Worm (Caenorhabditis elegans) whole organism, midembryonic: ENCODE results near the gene tsen-34.

ENCODE experiments used
- T22C8.4 ChIP-seq: fragments of 200-800 bp; sonication (Bioruptor generic); IDR thresholded peaks from 2 replicates; pipeline ENCODE4 v1.3.6; 2022; ENCODE audit warnings: missing genetic modification characterization, missing compliant biosample characterization
- cog-1 ChIP-seq: sonication (generic microtip); optimal IDR thresholded peaks from 2 replicates; lab custom pipeline; 2016; ENCODE audit warnings: missing genetic modification characterization, missing compliant biosample characterization
- flt-1 ChIP-seq: fragments of 200-800 bp; sonication (Bioruptor generic); IDR thresholded peaks from 2 replicates; pipeline ENCODE4 v1.3.6; 2022; ENCODE audit warnings: missing genetic modification characterization, missing compliant biosample characterization
- klf-2 ChIP-seq: fragments of 200-800 bp; sonication (Bioruptor generic); conservative IDR thresholded peaks from 2 replicates; pipeline ENCODE4 v1.3.6; 2022; ENCODE audit warnings: missing genetic modification reagents, missing genetic modification characterization, missing compliant biosample characterization
- ref-1 ChIP-seq: fragments of 200-800 bp; sonication (Bioruptor generic); conservative IDR thresholded peaks from 2 replicates; pipeline ENCODE4 v1.3.6; 2022; ENCODE audit warnings: missing genetic modification reagents, missing genetic modification characterization, missing compliant biosample characterization
- tab-1 ChIP-seq: fragments of 200-800 bp; sonication (Bioruptor generic); IDR thresholded peaks from 2 replicates; pipeline ENCODE4 v1.3.6; 2022; ENCODE audit warnings: missing genetic modification characterization, missing compliant biosample characterization
- ztf-23 ChIP-seq: fragments of 200-800 bp; sonication (Bioruptor generic); IDR thresholded peaks from 2 replicates; pipeline ENCODE4 v1.3.6; 2022; ENCODE audit warnings: missing genetic modification reagents, missing genetic modification characterization, missing compliant biosample characterization

DNA sequence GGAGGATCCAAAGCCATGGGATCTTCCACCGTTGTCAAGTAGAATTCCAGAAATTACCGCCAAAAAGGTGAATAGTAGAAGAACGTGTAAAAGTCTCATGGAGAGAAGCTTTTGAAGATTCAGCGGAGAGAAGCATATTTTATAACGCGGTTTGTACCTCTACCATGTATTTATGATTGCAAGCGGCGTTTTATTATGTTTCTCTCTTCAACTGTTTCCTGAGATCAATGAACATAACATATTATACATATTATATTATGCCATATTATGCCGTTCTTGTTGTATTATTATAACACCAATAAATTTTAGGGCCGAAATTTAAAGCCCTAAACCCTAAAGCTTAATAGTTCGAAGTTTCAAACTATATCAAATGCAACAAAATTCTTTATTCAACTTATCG lies 38.0 kb upstream of the tsen-34 start, which contains the start of gene F49F1.18:
- TF ChIP-seq ref-1 (GFP tag; lab: Robert Waterston, UW), result no peak
- TF ChIP-seq flt-1 (GFP tag; lab: Robert Waterston, UW), result no peak
- no peak for TF ChIP-seq ztf-23 (GFP tag; lab: Robert Waterston, UW)
- no peak for TF ChIP-seq klf-2 (GFP tag; lab: Robert Waterston, UW)
- TF ChIP-seq T22C8.4 (GFP tag; lab: Robert Waterston, UW), result no peak
- no peak for TF ChIP-seq tab-1 (GFP tag; lab: Robert Waterston, UW)
- no peak for TF ChIP-seq cog-1 (tag; lab: Kevin White, UChicago)
